Worm (Caenorhabditis elegans) whole organism, L1 larva: ENCODE results near the gene Y37H2A.7.

Experiments used
- dpl-1 ChIP-seq, 3 experiments: fragments of 150-350 bp in 2 of 3; sonication (generic microtip) in 1 of 3; optimal IDR thresholded peaks; 2 replicates each; lab custom pipeline; 2014 to 2017; ENCODE audit warnings: missing biosample characterization in 3 of 3, missing genetic modification characterization in 3 of 3, missing genetic modification reagents in 3 of 3
- egl-27 ChIP-seq, 2 experiments: fragments of 150-350 bp in 1 of 2; sonication (generic microtip); optimal IDR thresholded peaks; 3 replicates each; lab custom pipeline; 2017 to 2018; ENCODE audit warnings: missing biosample characterization in 2 of 2, missing genetic modification characterization in 2 of 2, missing genetic modification reagents in 2 of 2
- lin-13 ChIP-seq: fragments of 150-350 bp; optimal IDR thresholded peaks from 2 replicates; lab custom pipeline; 2014; ENCODE audit warnings: missing biosample characterization, missing genetic modification reagents, missing genetic modification characterization
- mdl-1 ChIP-seq, 2 experiments: fragments of 150-350 bp; optimal IDR thresholded peaks; 2 replicates each; lab custom pipeline; 2014 to 2017; ENCODE audit warnings: missing biosample characterization in 2 of 2, missing genetic modification characterization in 2 of 2, inconsistent platforms in 1 of 2
- nhr-237 ChIP-seq: fragments of 150-350 bp; optimal IDR thresholded peaks from 2 replicates; lab custom pipeline; 2014; ENCODE audit warnings: missing biosample characterization, missing genetic modification characterization
- nhr-71 ChIP-seq: sonication (generic microtip); optimal IDR thresholded peaks from 2 replicates; lab custom pipeline; 2016; ENCODE audit warnings: mild to moderate bottlenecking, missing genetic modification characterization, moderate library complexity, missing compliant biosample characterization
- nhr-76 ChIP-seq: sonication (generic microtip); optimal IDR thresholded peaks from 2 replicates; lab custom pipeline; 2017; ENCODE audit warnings: missing biosample characterization, missing genetic modification characterization
- pag-3 ChIP-seq: sonication (generic microtip); optimal IDR thresholded peaks from 2 replicates; lab custom pipeline; 2017; ENCODE audit warnings: missing genetic modification characterization, mild to moderate bottlenecking, missing compliant biosample characterization, antibody characterized with exemption, borderline replicate concordance; ENCODE audit not compliant: insufficient read depth
- pqm-1 ChIP-seq: sonication (generic microtip); optimal IDR thresholded peaks from 3 replicates; lab custom pipeline; 2017; ENCODE audit warnings: missing biosample characterization, missing genetic modification characterization
- swsn-7 ChIP-seq: sonication (generic microtip); optimal IDR thresholded peaks from 2 replicates; lab custom pipeline; 2016; ENCODE audit warnings: missing genetic modification characterization, missing compliant biosample characterization
- unc-86 ChIP-seq: sonication (generic microtip); optimal IDR thresholded peaks from 2 replicates; lab custom pipeline; 2016; ENCODE audit warnings: missing genetic modification characterization, missing compliant biosample characterization

DNA sequence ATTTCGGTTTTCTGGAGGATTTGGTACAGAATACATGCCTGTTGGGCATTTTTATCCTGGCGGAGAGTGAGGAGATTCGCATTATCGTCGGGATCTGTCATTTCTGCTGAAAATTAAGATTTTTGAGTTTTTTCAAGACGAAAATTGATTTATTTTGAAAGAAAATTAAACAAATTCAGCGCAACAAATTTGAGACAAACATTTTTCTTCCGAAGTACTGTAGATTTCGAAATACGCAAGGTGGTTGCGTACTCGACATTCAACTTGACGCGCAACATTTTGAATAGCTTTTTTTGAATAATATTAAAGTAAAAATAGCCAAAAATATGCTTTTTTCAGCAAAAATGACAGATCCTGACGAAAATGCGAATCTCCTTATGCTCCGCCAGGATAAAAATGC lies at the start of gene Y37H2A.7:
- TF ChIP-seq egl-27 (tag; optimal IDR thresholded peaks at IDR 0.05; lab: Kevin White, UChicago) (no peak), unc-86 (no peak), pqm-1 (tag; lab: Kevin White, UChicago) (no peak), dpl-1 (GFP tag; optimal IDR thresholded peaks at IDR 0.05; lab: Kevin White, UChicago) (no peak), nhr-76 (no peak), pag-3 (tag; lab: Kevin White, UChicago) (no peak), nhr-237 (no peak), mdl-1 (tag; optimal IDR thresholded peaks at IDR 0.05; lab: Kevin White, UChicago) (no peak), nhr-71 (no peak), swsn-7 (no peak), lin-13 (no peak)
